Fruit fly (Drosophila melanogaster) whole organism, adult: Measurements from ENCODE around the gene tmod.

Source experiments
- CG7045 ChIP-seq: fragments of 200-800 bp; sonication (Bioruptor generic); optimal IDR thresholded peaks from 2 replicates; lab custom pipeline; 2017; ENCODE audit warnings: missing biosample characterization, mild to moderate bottlenecking, missing genetic modification characterization
- CG7101 ChIP-seq: fragments of 200-800 bp; sonication (Bioruptor generic); optimal IDR thresholded peaks from 2 replicates; lab custom pipeline; 2018; ENCODE audit warnings: missing biosample characterization, mild to moderate bottlenecking, missing genetic modification characterization, moderate library complexity
- bab1 ChIP-seq: fragments of 200-800 bp; sonication (Bioruptor generic); optimal IDR thresholded peaks from 3 replicates; lab custom pipeline; 2019; ENCODE audit warnings: missing biosample characterization, mild to moderate bottlenecking, missing genetic modification characterization, moderate library complexity
- cic ChIP-seq: fragments of 200-800 bp; sonication (Bioruptor generic); optimal IDR thresholded peaks from 2 replicates; lab custom pipeline; 2017; ENCODE audit warnings: missing biosample characterization, mild to moderate bottlenecking, missing genetic modification characterization, moderate library complexity
- cnc ChIP-seq, 2 experiments: fragments of >200 bp; optimal IDR thresholded peaks; 2 replicates each; lab custom pipeline; 2017
- kay ChIP-seq: fragments of 200-800 bp; sonication (Bioruptor generic); peaks from one replicate; lab custom pipeline; 2016; ENCODE audit warnings: missing biosample characterization, missing genetic modification characterization, borderline replicate concordance
- tj ChIP-seq: fragments of 200-800 bp; sonication (Bioruptor generic); optimal IDR thresholded peaks from 3 replicates; lab custom pipeline; 2017; ENCODE audit warnings: missing biosample characterization, mild to moderate bottlenecking, missing genetic modification characterization, moderate library complexity

- TF ChIP-seq CG7101 = no peak
- TF ChIP-seq bab1 (GFP tag; lab: Kevin White, UChicago) = no peak
- TF ChIP-seq tj (GFP tag; lab: Kevin White, UChicago) = no peak
- no peak for TF ChIP-seq cic (GFP tag; lab: Kevin White, UChicago)
- no peak for TF ChIP-seq CG7045 (GFP tag; lab: Kevin White, UChicago)
- TF ChIP-seq kay (GFP tag; lab: Kevin White, UChicago) = no peak
- TF ChIP-seq cnc (optimal IDR thresholded peaks at IDR 0.05; lab: Kevin White, UChicago) = no peak
Observed at dm6 chr3R:30531129-30531708, 1.2 kb upstream of the tmod start.
